Fruit fly (Drosophila melanogaster) whole organism, embryonic: ENCODE results near the gene Pcd.

Experiments
- B-H1 ChIP-seq: fragments of 200-800 bp; sonication (Bioruptor generic); IDR thresholded peaks from 3 replicates; pipeline ENCODE4 v1.3.6; 2022; ENCODE audit warnings: missing biosample characterization, missing genetic modification characterization
- B-H2 ChIP-seq: fragments of 200-800 bp; sonication (Bioruptor generic); optimal IDR thresholded peaks from 2 replicates; lab custom pipeline; 2018; ENCODE audit warnings: missing biosample characterization, mild to moderate bottlenecking, missing genetic modification characterization
- Bdp1 ChIP-seq: fragments of 200-800 bp; sonication (Bioruptor generic); optimal IDR thresholded peaks from 3 replicates; lab custom pipeline; 2016; ENCODE audit warnings: missing biosample characterization, missing genetic modification characterization
- CG13123 ChIP-seq: fragments of 200-800 bp; sonication (Bioruptor generic); optimal IDR thresholded peaks from 2 replicates; lab custom pipeline; 2016; ENCODE audit warnings: missing biosample characterization, missing genetic modification characterization
- CG13287 ChIP-seq: fragments of 200-800 bp; sonication (Bioruptor generic); IDR thresholded peaks from 2 replicates; pipeline ENCODE4 v1.3.6; 2022; ENCODE audit warnings: missing biosample characterization, missing genetic modification characterization; ENCODE audit not compliant: partially characterized antibody
- CG14050 ChIP-seq: fragments of 200-800 bp; sonication (Bioruptor generic); IDR thresholded peaks from 3 replicates; pipeline ENCODE4 v1.3.6; 2022; ENCODE audit warnings: missing biosample characterization, missing genetic modification characterization
- CG15011 ChIP-seq: fragments of 200-800 bp; sonication (Bioruptor generic); optimal IDR thresholded peaks from 3 replicates; lab custom pipeline; 2018; ENCODE audit warnings: missing biosample characterization, mild to moderate bottlenecking, missing genetic modification characterization
- CG17802 ChIP-seq: fragments of 200-800 bp; sonication (Bioruptor generic); optimal IDR thresholded peaks from 2 replicates; lab custom pipeline; 2018; ENCODE audit warnings: missing biosample characterization, mild to moderate bottlenecking, missing genetic modification characterization, moderate library complexity
- CG18476 ChIP-seq: fragments of 200-800 bp; sonication (Bioruptor generic); optimal IDR thresholded peaks from 2 replicates; lab custom pipeline; 2016; ENCODE audit warnings: missing biosample characterization, mild to moderate bottlenecking, missing genetic modification characterization
- CG32772 ChIP-seq: fragments of 200-800 bp; sonication (Bioruptor generic); IDR thresholded peaks from 2 replicates; pipeline ENCODE4 v1.3.6; 2022; ENCODE audit warnings: missing biosample characterization, missing genetic modification characterization
- CG34376 ChIP-seq: fragments of 200-800 bp; sonication (Bioruptor generic); optimal IDR thresholded peaks from 2 replicates; lab custom pipeline; 2018; ENCODE audit warnings: missing biosample characterization, mild to moderate bottlenecking, missing genetic modification characterization
- CG3726 ChIP-seq: fragments of 200-800 bp; sonication (Bioruptor generic); IDR thresholded peaks from 3 replicates; pipeline ENCODE4, ENCODE4 v1.3.6; 2022; ENCODE audit warnings: missing biosample characterization, missing genetic modification characterization
- CG3838 ChIP-seq: fragments of 200-800 bp; sonication (Bioruptor generic); optimal IDR thresholded peaks from 3 replicates; lab custom pipeline; 2016; ENCODE audit warnings: missing biosample characterization, missing genetic modification characterization
- CG4328 ChIP-seq: fragments of 200-800 bp; sonication (Bioruptor generic); optimal IDR thresholded peaks from 3 replicates; lab custom pipeline; 2017; ENCODE audit warnings: missing biosample characterization, missing genetic modification reagents, missing genetic modification characterization
- CG4707 ChIP-seq: fragments of 200-800 bp; sonication (Bioruptor generic); optimal IDR thresholded peaks from 2 replicates; lab custom pipeline; 2018; ENCODE audit warnings: missing biosample characterization, mild to moderate bottlenecking, missing genetic modification characterization, moderate library complexity
- CG4854 ChIP-seq: fragments of 200-800 bp; sonication (Bioruptor generic); optimal IDR thresholded peaks from 2 replicates; lab custom pipeline; 2016; ENCODE audit warnings: missing biosample characterization, missing genetic modification characterization, inconsistent platforms
- CG5245 ChIP-seq: fragments of 200-800 bp; sonication (Bioruptor generic); optimal IDR thresholded peaks from 3 replicates; lab custom pipeline; 2016; ENCODE audit warnings: missing biosample characterization, missing genetic modification characterization
- CG6175 ChIP-seq: fragments of 200-800 bp; sonication (Bioruptor generic); IDR thresholded peaks from 3 replicates; pipeline ENCODE4 v1.3.6; 2022; ENCODE audit warnings: missing biosample characterization, missing genetic modification characterization
- CG7357 ChIP-seq: fragments of 200-800 bp; sonication (Bioruptor generic); IDR thresholded peaks from 3 replicates; pipeline ENCODE4 v1.3.6; 2022; ENCODE audit warnings: missing biosample characterization, missing genetic modification characterization
- CG7786 ChIP-seq: fragments of 200-800 bp; sonication (Bioruptor generic); optimal IDR thresholded peaks from 2 replicates; lab custom pipeline; 2016; ENCODE audit warnings: missing biosample characterization, missing genetic modification characterization
- CG9797 ChIP-seq: fragments of 200-800 bp; sonication (Bioruptor generic); optimal IDR thresholded peaks from 3 replicates; lab custom pipeline; 2018; ENCODE audit warnings: missing biosample characterization, mild to moderate bottlenecking, missing genetic modification characterization
- CG9932 ChIP-seq: fragments of 200-800 bp; sonication (Bioruptor generic); IDR thresholded peaks from 2 replicates; pipeline ENCODE4 v1.3.6; 2022; ENCODE audit warnings: missing biosample characterization, missing genetic modification characterization
- CHES-1-like ChIP-seq: fragments of 200-800 bp; sonication (Bioruptor generic); optimal IDR thresholded peaks from 2 replicates; lab custom pipeline; 2016; ENCODE audit warnings: missing biosample characterization, missing genetic modification characterization
- Dp ChIP-seq: fragments of 200-800 bp; sonication (Bioruptor generic); optimal IDR thresholded peaks from 2 replicates; lab custom pipeline; 2018; ENCODE audit warnings: missing biosample characterization, mild to moderate bottlenecking, missing genetic modification characterization, moderate library complexity
- Drgx ChIP-seq: fragments of 200-800 bp; sonication (Bioruptor generic); IDR thresholded peaks from 2 replicates; pipeline ENCODE4 v1.3.6; 2022; ENCODE audit warnings: missing biosample characterization, missing genetic modification characterization
- HLH3B ChIP-seq: fragments of 200-800 bp; sonication (Bioruptor generic); IDR thresholded peaks from 2 replicates; pipeline ENCODE4 v1.3.6; 2022; ENCODE audit warnings: missing biosample characterization, missing genetic modification characterization
- HLH4C ChIP-seq: fragments of 200-800 bp; sonication (Bioruptor generic); IDR thresholded peaks from 3 replicates; pipeline ENCODE4 v1.3.6; 2022; ENCODE audit warnings: missing biosample characterization, missing genetic modification characterization; ENCODE audit not compliant: partially characterized antibody
- Hand ChIP-seq: fragments of 200-800 bp; sonication (Bioruptor generic); optimal IDR thresholded peaks from 2 replicates; lab custom pipeline; 2017; ENCODE audit warnings: mild to moderate bottlenecking, missing biosample characterization, missing genetic modification reagents, missing genetic modification characterization
- Mad ChIP-seq: fragments of 200-800 bp; sonication (Bioruptor generic); optimal IDR thresholded peaks from 2 replicates; lab custom pipeline; 2016; ENCODE audit warnings: missing biosample characterization, missing genetic modification characterization
- Mes4 ChIP-seq: fragments of 200-800 bp; sonication (Bioruptor generic); optimal IDR thresholded peaks from 2 replicates; lab custom pipeline; 2016; ENCODE audit warnings: missing biosample characterization, missing genetic modification characterization
- Oaz ChIP-seq: fragments of 200-800 bp; sonication (Bioruptor generic); IDR thresholded peaks from 2 replicates; pipeline ENCODE4 v1.3.6; 2022; ENCODE audit warnings: missing biosample characterization, missing genetic modification characterization
- Trl ChIP-seq, 3 experiments: fragments of >200 bp in 2 of 3; fragments of 200-800 bp in 1 of 3; sonication (Bioruptor generic) in 1 of 3; optimal IDR thresholded peaks; 2 replicates in 1 of 3; 3 replicates in 2 of 3; lab custom pipeline; 2016 to 2017; ENCODE audit warnings: missing biosample characterization in 1 of 3, missing genetic modification characterization in 1 of 3
- Vsx1 ChIP-seq: fragments of 200-800 bp; sonication (Bioruptor generic); optimal IDR thresholded peaks from 2 replicates; lab custom pipeline; 2017; ENCODE audit warnings: missing biosample characterization, mild to moderate bottlenecking, missing genetic modification characterization, missing genetic modification reagents
- ara ChIP-seq: fragments of 200-800 bp; sonication (Bioruptor generic); IDR thresholded peaks from 2 replicates; pipeline ENCODE4 v1.3.6; 2022; ENCODE audit warnings: missing biosample characterization, missing genetic modification characterization
- caup ChIP-seq: fragments of 200-800 bp; sonication (Bioruptor generic); optimal IDR thresholded peaks from 3 replicates; lab custom pipeline; 2017; ENCODE audit warnings: missing biosample characterization, mild to moderate bottlenecking, missing genetic modification characterization, moderate library complexity; ENCODE audit not compliant: severe bottlenecking
- crp ChIP-seq, 2 experiments: fragments of 200-800 bp; sonication (Bioruptor generic); optimal IDR thresholded peaks; 2 replicates in 1 of 2; 3 replicates in 1 of 2; lab custom pipeline; 2017; ENCODE audit warnings: missing biosample characterization in 2 of 2, missing genetic modification characterization in 2 of 2, mild to moderate bottlenecking in 1 of 2, moderate library complexity in 1 of 2
- dan ChIP-seq: fragments of 200-800 bp; sonication (Bioruptor generic); IDR thresholded peaks from 2 replicates; pipeline ENCODE4 v1.3.6; 2022; ENCODE audit warnings: missing biosample characterization, missing genetic modification characterization
- danr ChIP-seq: fragments of 200-800 bp; sonication (Bioruptor generic); IDR thresholded peaks from 2 replicates; pipeline ENCODE4 v1.3.6; 2022; ENCODE audit warnings: missing biosample characterization, missing genetic modification characterization
- dm ChIP-seq: fragments of 200-800 bp; sonication (Bioruptor generic); optimal IDR thresholded peaks from 3 replicates; lab custom pipeline; 2016; ENCODE audit warnings: missing biosample characterization, missing genetic modification characterization
- ewg ChIP-seq: fragments of 200-800 bp; sonication (Bioruptor generic); optimal IDR thresholded peaks from 3 replicates; lab custom pipeline; 2017; ENCODE audit warnings: mild to moderate bottlenecking, missing biosample characterization, missing genetic modification reagents, missing genetic modification characterization
- eyg ChIP-seq: fragments of 200-800 bp; sonication (Bioruptor generic); optimal IDR thresholded peaks from 3 replicates; lab custom pipeline; 2016; ENCODE audit warnings: missing biosample characterization, missing genetic modification characterization
- gcm2 ChIP-seq: fragments of 200-800 bp; sonication (Bioruptor generic); optimal IDR thresholded peaks from 2 replicates; lab custom pipeline; 2016; ENCODE audit warnings: missing biosample characterization, missing genetic modification characterization
- ind ChIP-seq: fragments of 200-800 bp; sonication (Bioruptor generic); optimal IDR thresholded peaks from 3 replicates; lab custom pipeline; 2016; ENCODE audit warnings: missing biosample characterization, missing genetic modification characterization
- jigr1 ChIP-seq: fragments of 200-800 bp; sonication (Bioruptor generic); IDR thresholded peaks from 3 replicates; pipeline ENCODE4 v1.3.6; 2022; ENCODE audit warnings: missing biosample characterization, missing genetic modification characterization
- prd ChIP-seq, 3 experiments: fragments of >200 bp in 2 of 3; fragments of 200-800 bp in 1 of 3; sonication (Bioruptor generic) in 1 of 3; optimal IDR thresholded peaks in 2 of 3; IDR thresholded peaks in 1 of 3; 2 replicates in 2 of 3; 3 replicates in 1 of 3; pipeline versions ENCODE4 v1.3.6 to Lab custom; 2017 to 2022; ENCODE audit warnings: missing biosample characterization in 1 of 3, missing genetic modification characterization in 1 of 3
- ro ChIP-seq: fragments of 200-800 bp; sonication (Bioruptor generic); IDR thresholded peaks from 2 replicates; pipeline ENCODE4 v1.3.6; 2022; ENCODE audit warnings: missing biosample characterization, missing genetic modification characterization
- sens ChIP-seq: fragments of 200-800 bp; sonication (Bioruptor generic); peaks from one replicate; lab custom pipeline; 2016; ENCODE audit warnings: missing biosample characterization, missing genetic modification characterization
- slp2 ChIP-seq: fragments of 200-800 bp; sonication (Bioruptor generic); optimal IDR thresholded peaks from 2 replicates; lab custom pipeline; 2016; ENCODE audit warnings: missing biosample characterization, missing genetic modification characterization
- stwl ChIP-seq: fragments of 200-800 bp; sonication (Bioruptor generic); optimal IDR thresholded peaks from 3 replicates; lab custom pipeline; 2018; ENCODE audit warnings: missing biosample characterization, mild to moderate bottlenecking, missing genetic modification characterization, moderate library complexity
- wek ChIP-seq: fragments of 200-800 bp; sonication (Bioruptor generic); optimal IDR thresholded peaks from 3 replicates; lab custom pipeline; 2018; ENCODE audit warnings: missing biosample characterization, mild to moderate bottlenecking, missing genetic modification characterization, moderate library complexity

Pcd gene

dm6 chr3R:29745056-29745455 lies 22.1 kb downstream of the Pcd start, which contains the start of the genes Wdr24 and IntS11 (continued):
- peak; percentile 36 for TF ChIP-seq Mes4 (GFP tag; lab: Kevin White, UChicago)
- no peak for TF ChIP-seq dan
- peak; percentile 97 for TF ChIP-seq CG9932 (GFP tag; lab: Robert Waterston, UW)
- TF ChIP-seq B-H1 (GFP tag; lab: Robert Waterston, UW) = peak; percentile 80; the same call in 2 of the 3 replicates
- peak; percentile 97 for TF ChIP-seq Drgx (GFP tag; lab: Robert Waterston, UW)
- no peak for TF ChIP-seq CG4707 (GFP tag; lab: Kevin White, UChicago)
- TF ChIP-seq crp (GFP tag; optimal IDR thresholded peaks at IDR 0.05; lab: Kevin White, UChicago) = peak in 1 of 2 experiments; percentile 70
- TF ChIP-seq dm (GFP tag; lab: Kevin White, UChicago) = peak; percentile 74
- peak; percentile 97 for TF ChIP-seq CG32772 (GFP tag; lab: Robert Waterston, UW)
- peak; percentile 60 for TF ChIP-seq CG34376 (GFP tag; lab: Kevin White, UChicago)
- peak; percentile 48 for TF ChIP-seq Dp (GFP tag; lab: Kevin White, UChicago)
- peak; percentile 88 for TF ChIP-seq CG6175 (GFP tag; lab: Robert Waterston, UW)
- peak; percentile 81 for TF ChIP-seq ara (GFP tag; lab: Robert Waterston, UW)
- peak; percentile 10 for TF ChIP-seq CG17802 (tag; lab: Kevin White, UChicago)
- TF ChIP-seq CG5245 (GFP tag; lab: Kevin White, UChicago) = no peak
- TF ChIP-seq CG9797 (GFP tag; lab: Kevin White, UChicago) = peak; percentile 87
- peak; percentile 22 for TF ChIP-seq wek (GFP tag; lab: Kevin White, UChicago)
- TF ChIP-seq CG13287 (GFP tag; lab: Robert Waterston, UW) = peak; percentile 64; the same call in 1 of the 2 replicates
- peak; percentile 87 for TF ChIP-seq Oaz (GFP tag; lab: Robert Waterston, UW)
- TF ChIP-seq CG15011 = no peak
- TF ChIP-seq caup (GFP tag; lab: Kevin White, UChicago) = peak; percentile 79
- TF ChIP-seq CG4854 (GFP tag; lab: Kevin White, UChicago) = peak; percentile 58
- TF ChIP-seq CG7357 (GFP tag; lab: Robert Waterston, UW) = peak; percentile 81
- peak; percentile 51 for TF ChIP-seq CG13123 (GFP tag; lab: Kevin White, UChicago)
- peak; percentile 60 for TF ChIP-seq ewg
- no peak for TF ChIP-seq HLH4C (GFP tag; lab: Robert Waterston, UW)
- TF ChIP-seq CHES-1-like (GFP tag; lab: Kevin White, UChicago) = peak; percentile 72
- peak; percentile 93 for TF ChIP-seq sens (GFP tag; lab: Kevin White, UChicago)
- TF ChIP-seq HLH3B (GFP tag; lab: Robert Waterston, UW) = peak; percentile 90
- peak; percentile 85; the same call in 2 of the 3 replicates for TF ChIP-seq CG3726 (GFP tag; lab: Robert Waterston, UW)
- peak; percentile 4 for TF ChIP-seq gcm2 (GFP tag; lab: Kevin White, UChicago)
- TF ChIP-seq eyg = no peak
- TF ChIP-seq stwl (tag; lab: Kevin White, UChicago) = peak; percentile 65
- TF ChIP-seq CG3838 (GFP tag; lab: Kevin White, UChicago) = no peak
- peak; percentile 74 for TF ChIP-seq ind
- TF ChIP-seq jigr1 (GFP tag; lab: Robert Waterston, UW) = peak; percentile 92
- peak; percentile 82 for TF ChIP-seq CG18476 (GFP tag; lab: Kevin White, UChicago)
- TF ChIP-seq CG4328 = peak; percentile 47
- peak; percentile 73 for TF ChIP-seq CG7786 (GFP tag; lab: Kevin White, UChicago)
- TF ChIP-seq Vsx1 (GFP tag; lab: Kevin White, UChicago) = no peak
- no peak for TF ChIP-seq prd (optimal IDR thresholded peaks at IDR 0.05; lab: Kevin White, UChicago)
- peak; percentile 96 for TF ChIP-seq prd (GFP tag; IDR thresholded peaks at IDR 0.05; lab: Robert Waterston, UW)
- TF ChIP-seq B-H2 (GFP tag; lab: Kevin White, UChicago) = peak; percentile 74
- TF ChIP-seq slp2 (GFP tag; lab: Kevin White, UChicago) = peak; percentile 47
- TF ChIP-seq danr (GFP tag; lab: Robert Waterston, UW) = peak; percentile 90
- TF ChIP-seq ro = peak; percentile 18; the same call in 1 of the 2 replicates
- TF ChIP-seq CG14050 (GFP tag; lab: Robert Waterston, UW) = peak; percentile 83; the same call in 2 of the 3 replicates
- TF ChIP-seq Hand (GFP tag; lab: Kevin White, UChicago) = peak; percentile 49
- peak; percentile 44 for TF ChIP-seq Bdp1 (GFP tag; lab: Kevin White, UChicago)
- peak; percentile 64 for TF ChIP-seq Mad (GFP tag; lab: Kevin White, UChicago)
- TF ChIP-seq Trl (optimal IDR thresholded peaks at IDR 0.05; lab: Kevin White, UChicago) = no peak
- TF ChIP-seq Trl (GFP tag; optimal IDR thresholded peaks at IDR 0.05; lab: Kevin White, UChicago) = peak; percentile 41
